Fruit fly (Drosophila melanogaster): Measurements from ENCODE around the gene Ir84a.

DNA sequence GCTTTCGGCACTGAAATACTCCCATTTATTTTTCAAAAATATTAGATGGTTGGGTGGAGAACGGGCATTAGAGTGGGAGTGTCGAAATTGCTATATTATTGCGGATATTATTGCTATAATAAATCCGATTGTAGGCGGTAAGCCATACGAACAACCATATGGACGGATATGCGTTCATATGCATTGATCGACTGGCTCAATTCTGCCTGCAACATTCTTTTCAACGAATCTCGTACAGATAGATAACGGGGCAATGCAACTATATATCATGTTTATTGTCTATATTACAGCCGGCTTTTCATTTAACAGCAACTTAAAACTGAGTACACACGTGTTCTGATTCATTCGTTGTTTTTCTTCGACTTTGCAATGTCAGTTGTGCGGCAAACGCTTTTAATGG lies 15.6 kb upstream of the Ir84a start, which contains the start of gene CG42650:
- TF ChIP-seq svp (GFP tag) (no peak), Lpt (GFP tag; optimal IDR thresholded peaks at IDR 0.05) (no peak), CG34406 (GFP tag; optimal IDR thresholded peaks at IDR 0.05) (no peak)
